Fruit fly (Drosophila melanogaster) whole organism, embryonic: ENCODE measurements around the gene CG15498.

Experiments
- CG10431 ChIP-seq: fragments of 200-800 bp; sonication (Bioruptor generic); optimal IDR thresholded peaks from 3 replicates; lab custom pipeline; 2018; ENCODE audit warnings: missing biosample characterization, mild to moderate bottlenecking, missing genetic modification characterization
- CG11504 ChIP-seq: fragments of 200-800 bp; sonication (Bioruptor generic); optimal IDR thresholded peaks from 3 replicates; lab custom pipeline; 2019; ENCODE audit warnings: missing biosample characterization, mild to moderate bottlenecking, missing genetic modification characterization, moderate library complexity
- CG11695 ChIP-seq: fragments of 200-800 bp; sonication (Bioruptor generic); IDR thresholded peaks from 3 replicates; pipeline ENCODE4 v1.3.6; 2022; ENCODE audit warnings: missing biosample characterization, missing genetic modification characterization
- CG12299 ChIP-seq: fragments of 200-800 bp; sonication (Bioruptor generic); optimal IDR thresholded peaks from 2 replicates; lab custom pipeline; 2018; ENCODE audit warnings: missing biosample characterization, mild to moderate bottlenecking, missing genetic modification characterization
- CG12659 ChIP-seq: fragments of 200-800 bp; sonication (Bioruptor generic); optimal IDR thresholded peaks from 3 replicates; lab custom pipeline; 2017; ENCODE audit warnings: mild to moderate bottlenecking, missing biosample characterization, missing genetic modification reagents, missing genetic modification characterization
- CG13287 ChIP-seq: fragments of 200-800 bp; sonication (Bioruptor generic); IDR thresholded peaks from 2 replicates; pipeline ENCODE4 v1.3.6; 2022; ENCODE audit warnings: missing biosample characterization, missing genetic modification characterization; ENCODE audit not compliant: partially characterized antibody
- CG13296 ChIP-seq: fragments of 200-800 bp; sonication (Bioruptor generic); optimal IDR thresholded peaks from 3 replicates; lab custom pipeline; 2018; ENCODE audit warnings: missing biosample characterization, mild to moderate bottlenecking, missing genetic modification characterization
- CG14050 ChIP-seq: fragments of 200-800 bp; sonication (Bioruptor generic); IDR thresholded peaks from 3 replicates; pipeline ENCODE4 v1.3.6; 2022; ENCODE audit warnings: missing biosample characterization, missing genetic modification characterization
- CG15011 ChIP-seq: fragments of 200-800 bp; sonication (Bioruptor generic); optimal IDR thresholded peaks from 3 replicates; lab custom pipeline; 2018; ENCODE audit warnings: missing biosample characterization, mild to moderate bottlenecking, missing genetic modification characterization
- CG15073 ChIP-seq: fragments of 200-800 bp; sonication (Bioruptor generic); optimal IDR thresholded peaks from 2 replicates; lab custom pipeline; 2016; ENCODE audit warnings: missing biosample characterization, missing genetic modification characterization
- CG17912 ChIP-seq: fragments of 200-800 bp; sonication (Bioruptor generic); optimal IDR thresholded peaks from 2 replicates; lab custom pipeline; 2018; ENCODE audit warnings: missing biosample characterization, mild to moderate bottlenecking, missing genetic modification characterization
- CG18011 ChIP-seq: fragments of 200-800 bp; sonication (Bioruptor generic); optimal IDR thresholded peaks from 2 replicates; lab custom pipeline; 2017; ENCODE audit warnings: missing biosample characterization, missing genetic modification characterization, mild to moderate bottlenecking, moderate library complexity, missing genotype
- CG18619 ChIP-seq: fragments of 200-800 bp; sonication (Bioruptor generic); optimal IDR thresholded peaks from 3 replicates; lab custom pipeline; 2017; ENCODE audit warnings: missing biosample characterization, mild to moderate bottlenecking, missing genetic modification characterization
- CG3163 ChIP-seq: fragments of 200-800 bp; sonication (Bioruptor generic); optimal IDR thresholded peaks from 3 replicates; lab custom pipeline; 2016; ENCODE audit warnings: missing biosample characterization, missing genetic modification characterization
- CG33557 ChIP-seq: fragments of 200-800 bp; sonication (Bioruptor generic); optimal IDR thresholded peaks from 2 replicates; lab custom pipeline; 2019; ENCODE audit warnings: missing biosample characterization, mild to moderate bottlenecking, missing genetic modification characterization, moderate library complexity
- CG43689 ChIP-seq: fragments of 200-800 bp; sonication (Bioruptor generic); IDR thresholded peaks from 2 replicates; pipeline ENCODE4 v1.3.6; 2022; ENCODE audit warnings: missing biosample characterization, missing genetic modification characterization
- CG5180 ChIP-seq: fragments of 200-800 bp; sonication (Bioruptor generic); optimal IDR thresholded peaks from 3 replicates; lab custom pipeline; 2017; ENCODE audit warnings: missing biosample characterization, missing genetic modification characterization, mild to moderate bottlenecking, moderate library complexity, missing genetic modification reagents
- CG6175 ChIP-seq: fragments of 200-800 bp; sonication (Bioruptor generic); IDR thresholded peaks from 3 replicates; pipeline ENCODE4 v1.3.6; 2022; ENCODE audit warnings: missing biosample characterization, missing genetic modification characterization
- CG6689 ChIP-seq: fragments of 200-800 bp; sonication (Bioruptor generic); IDR thresholded peaks from 2 replicates; pipeline ENCODE4 v1.3.6; 2022; ENCODE audit warnings: missing biosample characterization, missing genetic modification characterization
- CG7839 ChIP-seq: fragments of 200-800 bp; sonication (Bioruptor generic); optimal IDR thresholded peaks from 3 replicates; lab custom pipeline; 2018; ENCODE audit warnings: missing biosample characterization, mild to moderate bottlenecking, missing genetic modification characterization, moderate library complexity
- CG9932 ChIP-seq: fragments of 200-800 bp; sonication (Bioruptor generic); IDR thresholded peaks from 2 replicates; pipeline ENCODE4 v1.3.6; 2022; ENCODE audit warnings: missing biosample characterization, missing genetic modification characterization
- CHES-1-like ChIP-seq: fragments of 200-800 bp; sonication (Bioruptor generic); optimal IDR thresholded peaks from 2 replicates; lab custom pipeline; 2016; ENCODE audit warnings: missing biosample characterization, missing genetic modification characterization
- D19A ChIP-seq: fragments of 200-800 bp; optimal IDR thresholded peaks from 3 replicates; lab custom pipeline; 2019; ENCODE audit warnings: missing biosample characterization, mild to moderate bottlenecking, missing genetic modification characterization, moderate library complexity
- Dad ChIP-seq: fragments of 200-800 bp; sonication (Bioruptor generic); optimal IDR thresholded peaks from 3 replicates; lab custom pipeline; 2016; ENCODE audit warnings: missing biosample characterization, missing genetic modification characterization
- Dek ChIP-seq: fragments of 200-800 bp; sonication (Bioruptor generic); optimal IDR thresholded peaks from 3 replicates; lab custom pipeline; 2019; ENCODE audit warnings: missing biosample characterization, mild to moderate bottlenecking, missing genetic modification characterization, moderate library complexity
- Dip2 ChIP-seq: fragments of 200-800 bp; sonication (Bioruptor generic); IDR thresholded peaks from 2 replicates; pipeline ENCODE4 v1.3.6; 2022; ENCODE audit warnings: missing biosample characterization, missing genetic modification characterization
- Hr51 ChIP-seq, 2 experiments: fragments of 200-800 bp; sonication (Bioruptor generic); optimal IDR thresholded peaks; 2 replicates in 1 of 2; 3 replicates in 1 of 2; lab custom pipeline; 2016 to 2018; ENCODE audit warnings: missing biosample characterization in 2 of 2, missing genetic modification characterization in 2 of 2, mild to moderate bottlenecking in 1 of 2, moderate library complexity in 1 of 2
- Lim3 ChIP-seq: fragments of 200-800 bp; sonication (Bioruptor generic); IDR thresholded peaks from 2 replicates; pipeline ENCODE4 v1.3.6; 2022; ENCODE audit warnings: missing biosample characterization, missing genetic modification characterization
- al ChIP-seq: fragments of 200-800 bp; sonication (Bioruptor generic); IDR thresholded peaks from 2 replicates; pipeline ENCODE4 v1.3.6; 2022; ENCODE audit warnings: missing biosample characterization, missing genetic modification characterization
- az2 ChIP-seq: fragments of 200-800 bp; sonication (Bioruptor generic); optimal IDR thresholded peaks from 3 replicates; lab custom pipeline; 2016; ENCODE audit warnings: missing biosample characterization, missing genetic modification characterization
- btn ChIP-seq: fragments of 200-800 bp; sonication (Bioruptor generic); optimal IDR thresholded peaks from 2 replicates; lab custom pipeline; 2016; ENCODE audit warnings: missing biosample characterization, missing genetic modification characterization
- ci ChIP-seq: fragments of 200-800 bp; sonication (Bioruptor generic); IDR thresholded peaks from 3 replicates; pipeline ENCODE4 v1.3.6; 2022; ENCODE audit warnings: missing biosample characterization, missing genetic modification characterization
- cwo ChIP-seq: fragments of 200-800 bp; sonication (Bioruptor generic); optimal IDR thresholded peaks from 3 replicates; lab custom pipeline; 2017; ENCODE audit warnings: missing biosample characterization, missing genetic modification characterization, mild to moderate bottlenecking, moderate library complexity, missing genetic modification reagents
- dpn ChIP-seq, 2 experiments: fragments of 200-800 bp; sonication (Bioruptor generic); optimal IDR thresholded peaks; 3 replicates each; lab custom pipeline; 2016; ENCODE audit warnings: missing biosample characterization in 2 of 2, missing genetic modification characterization in 2 of 2
- ems ChIP-seq: fragments of 200-800 bp; sonication (Bioruptor generic); optimal IDR thresholded peaks from 3 replicates; lab custom pipeline; 2016; ENCODE audit warnings: missing biosample characterization, missing genetic modification characterization
- fd3F ChIP-seq: fragments of 200-800 bp; sonication (Bioruptor generic); optimal IDR thresholded peaks from 2 replicates; lab custom pipeline; 2018; ENCODE audit warnings: missing biosample characterization, mild to moderate bottlenecking, missing genetic modification characterization, moderate library complexity
- hbn ChIP-seq: fragments of 200-800 bp; sonication (Bioruptor generic); IDR thresholded peaks from 2 replicates; pipeline ENCODE4 v1.3.6; 2022; ENCODE audit warnings: missing biosample characterization, missing genetic modification characterization; ENCODE audit not compliant: partially characterized antibody
- hkb ChIP-seq, 2 experiments: fragments of 200-800 bp in 1 of 2; fragments of >200 bp in 1 of 2; sonication (Bioruptor generic) in 1 of 2; IDR thresholded peaks in 1 of 2; optimal IDR thresholded peaks in 1 of 2; 2 replicates each; pipeline versions ENCODE4 v1.3.6 to Lab custom; 2017 to 2022; ENCODE audit warnings: missing biosample characterization in 1 of 2, missing genetic modification characterization in 1 of 2
- jumu ChIP-seq: fragments of 200-800 bp; sonication (Bioruptor generic); optimal IDR thresholded peaks from 3 replicates; lab custom pipeline; 2016; ENCODE audit warnings: missing biosample characterization, missing genetic modification characterization
- kni ChIP-seq: fragments of 200-800 bp; sonication (Bioruptor generic); optimal IDR thresholded peaks from 3 replicates; lab custom pipeline; 2017; ENCODE audit warnings: mild to moderate bottlenecking, missing biosample characterization, missing genetic modification reagents, missing genetic modification characterization
- nmo ChIP-seq: fragments of 200-800 bp; sonication (Bioruptor generic); optimal IDR thresholded peaks from 2 replicates; lab custom pipeline; 2018; ENCODE audit warnings: missing biosample characterization, mild to moderate bottlenecking, missing genetic modification characterization, moderate library complexity
- onecut ChIP-seq: fragments of 200-800 bp; sonication (Bioruptor generic); IDR thresholded peaks from 2 replicates; pipeline ENCODE4 v1.3.6; 2022; ENCODE audit warnings: missing biosample characterization, missing genetic modification characterization
- otp ChIP-seq: fragments of 200-800 bp; sonication (Bioruptor generic); IDR thresholded peaks from 3 replicates; pipeline ENCODE4, ENCODE4 v1.3.6; 2022; ENCODE audit warnings: missing biosample characterization, missing genetic modification characterization
- p53 ChIP-seq: fragments of 200-800 bp; sonication (Bioruptor generic); optimal IDR thresholded peaks from 2 replicates; lab custom pipeline; 2016; ENCODE audit warnings: missing biosample characterization, missing genetic modification characterization
- ranshi ChIP-seq: fragments of 200-800 bp; sonication (Bioruptor generic); IDR thresholded peaks from 2 replicates; pipeline ENCODE4 v1.3.6; 2022; ENCODE audit warnings: missing biosample characterization, missing genetic modification characterization
- seq ChIP-seq: fragments of 200-800 bp; sonication (Bioruptor generic); IDR thresholded peaks from 2 replicates; pipeline ENCODE4 v1.3.6; 2022; ENCODE audit warnings: missing biosample characterization, missing genetic modification characterization
- shn ChIP-seq: fragments of 200-800 bp; sonication (Bioruptor generic); optimal IDR thresholded peaks from 3 replicates; lab custom pipeline; 2016; ENCODE audit warnings: missing biosample characterization, missing genetic modification characterization
- sima ChIP-seq: fragments of 200-800 bp; sonication (Bioruptor generic); optimal IDR thresholded peaks from 2 replicates; lab custom pipeline; 2016; ENCODE audit warnings: missing biosample characterization, missing genetic modification characterization
- sna ChIP-seq: fragments of 200-800 bp; sonication (Bioruptor generic); IDR thresholded peaks from 2 replicates; pipeline ENCODE4 v1.3.6; 2022; ENCODE audit warnings: missing biosample characterization, missing genetic modification characterization; ENCODE audit not compliant: partially characterized antibody
- trem ChIP-seq: fragments of 200-800 bp; optimal IDR thresholded peaks from 3 replicates; lab custom pipeline; 2019; ENCODE audit warnings: missing biosample characterization, mild to moderate bottlenecking, missing genetic modification characterization, moderate library complexity
- unpg ChIP-seq: fragments of 200-800 bp; sonication (Bioruptor generic); optimal IDR thresholded peaks from 3 replicates; lab custom pipeline; 2018; ENCODE audit warnings: missing biosample characterization, mild to moderate bottlenecking, missing genetic modification characterization, moderate library complexity

CG15498 gene

DNA sequence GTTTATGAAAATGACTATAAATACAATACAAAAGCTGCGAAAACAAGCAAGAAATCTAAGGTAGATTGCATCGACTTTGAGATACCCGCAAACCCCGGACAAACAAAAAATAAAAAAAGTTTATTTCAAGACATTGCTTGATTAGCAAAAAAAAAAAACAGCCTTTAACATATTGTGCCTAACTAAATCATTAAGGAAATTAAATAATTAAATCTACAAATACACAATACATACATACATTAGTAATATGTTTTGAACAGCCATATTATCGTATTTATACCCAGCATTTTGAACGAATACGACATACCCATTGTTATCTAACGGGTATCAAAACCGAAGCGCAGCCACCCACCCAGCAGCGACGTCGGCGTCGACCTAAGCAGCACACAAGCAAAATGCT, 44.0 kb upstream of the CG15498 start (continued):
- TF ChIP-seq CG18619 (GFP tag; lab: Kevin White, UChicago) (peak; percentile 34), sna (no peak), CG33557 (GFP tag; lab: Kevin White, UChicago) (no peak), CG7839 (tag; lab: Kevin White, UChicago) (peak; percentile 82), p53 (GFP tag; lab: Kevin White, UChicago) (no peak), shn (GFP tag; lab: Kevin White, UChicago) (no peak), CG5180 (GFP tag; lab: Kevin White, UChicago) (no peak), al (GFP tag; lab: Robert Waterston, UW) (no peak), hbn (GFP tag; lab: Robert Waterston, UW) (no peak), CG13287 (GFP tag; lab: Robert Waterston, UW) (no peak), dpn (GFP tag; optimal IDR thresholded peaks at IDR 0.05; lab: Kevin White, UChicago) (peak; percentile 18 to 34), CG6175 (GFP tag; lab: Robert Waterston, UW) (no peak), unpg (GFP tag; lab: Kevin White, UChicago) (peak; percentile 56), trem (no peak), Dip2 (GFP tag; lab: Robert Waterston, UW) (no peak), otp (no peak), CG3163 (GFP tag; lab: Kevin White, UChicago) (no peak), D19A (no peak), seq (GFP tag; lab: Robert Waterston, UW) (no peak), Dek (peak; percentile 61), CG6689 (GFP tag; lab: Robert Waterston, UW) (no peak), sima (GFP tag; lab: Kevin White, UChicago) (no peak), CG10431 (GFP tag; lab: Kevin White, UChicago) (no peak), CG13296 (GFP tag; lab: Kevin White, UChicago) (no peak), CG12299 (tag; lab: Kevin White, UChicago) (no peak), hkb (optimal IDR thresholded peaks at IDR 0.05; lab: Kevin White, UChicago) (no peak), hkb (GFP tag; IDR thresholded peaks at IDR 0.05; lab: Robert Waterston, UW) (no peak), CG9932 (GFP tag; lab: Robert Waterston, UW) (no peak), CG11695 (GFP tag; lab: Robert Waterston, UW) (no peak), ci (GFP tag; lab: Robert Waterston, UW) (no peak), CG17912 (GFP tag; lab: Kevin White, UChicago) (no peak), CG15011 (GFP tag; lab: Kevin White, UChicago) (no peak), ems (no peak), Hr51 (GFP tag; optimal IDR thresholded peaks at IDR 0.05; lab: Kevin White, UChicago) (peak in 1 of 2 experiments; percentile 83), CG43689 (GFP tag; lab: Robert Waterston, UW) (no peak), Dad (GFP tag; lab: Kevin White, UChicago) (no peak), CG12659 (GFP tag; lab: Kevin White, UChicago) (peak; percentile 36), cwo (no peak), CG15073 (GFP tag; lab: Kevin White, UChicago) (no peak), ranshi (no peak), CG18011 (GFP tag; lab: Kevin White, UChicago) (peak; percentile 9), kni (no peak), fd3F (peak; percentile 58), az2 (peak; percentile 17), CG14050 (no peak), nmo (GFP tag; lab: Kevin White, UChicago) (peak; percentile 77), btn (GFP tag; lab: Kevin White, UChicago) (no peak), onecut (GFP tag; lab: Robert Waterston, UW) (no peak), jumu (no peak), Lim3 (GFP tag; lab: Robert Waterston, UW) (no peak), CG11504 (tag; lab: Kevin White, UChicago) (peak; percentile 69), CHES-1-like (no peak)
